Worm (Caenorhabditis elegans): Measurements from ENCODE around the gene Y69A2AR.32.

Y69A2AR.32 gene

DNA sequence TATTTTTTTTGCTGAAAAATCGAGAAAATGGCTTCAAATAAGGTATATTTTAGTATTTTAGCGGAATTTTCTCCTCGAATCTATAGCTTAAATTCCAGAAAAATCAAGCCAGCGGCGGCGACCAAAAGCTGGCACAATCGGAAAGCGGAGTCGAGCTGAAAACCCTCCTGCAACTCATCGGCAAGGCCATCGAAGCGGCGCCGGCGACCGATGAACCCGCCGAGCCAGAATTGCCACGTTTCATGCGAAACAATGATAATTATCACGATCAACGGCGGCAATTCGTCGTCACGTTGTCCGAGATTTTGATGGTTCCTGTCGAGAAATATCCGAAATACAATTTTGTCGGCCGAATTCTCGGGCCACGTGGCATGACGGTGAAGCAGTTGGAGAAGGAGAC, at the start of gene Y69A2AR.32:
Gene Y69A2AR.32, plus strand, starts transcription at position 28 of the 400 bp plus-strand sequence.
- TF ChIP-seq ceh-18 (tag; optimal IDR thresholded peaks at IDR 0.05), result no peak
- no peak for TF ChIP-seq fkh-10 (GFP tag; optimal IDR thresholded peaks at IDR 0.05)
- TF ChIP-seq mec-3 (tag; optimal IDR thresholded peaks at IDR 0.05; ENCODE audit: borderline replicate concordance), result no peak
- TF ChIP-seq ztf-16 (tag; optimal IDR thresholded peaks at IDR 0.05), result no peak
- TF ChIP-seq C38D4.7 (GFP tag; optimal IDR thresholded peaks at IDR 0.05), result no peak
- no peak for TF ChIP-seq dmd-4 (tag; optimal IDR thresholded peaks at IDR 0.05; ENCODE audit: borderline replicate concordance)
- TF ChIP-seq ahr-1 (tag; optimal IDR thresholded peaks at IDR 0.05), result no peak
- no peak for TF ChIP-seq unc-86 (tag; optimal IDR thresholded peaks at IDR 0.05)
- TF ChIP-seq ceh-22 (tag; optimal IDR thresholded peaks at IDR 0.05), result no peak
- no peak for TF ChIP-seq ttx-3 (tag; optimal IDR thresholded peaks at IDR 0.05)
- TF ChIP-seq zip-5 (tag; optimal IDR thresholded peaks at IDR 0.05), result no peak
- TF ChIP-seq gmeb-2 (tag; optimal IDR thresholded peaks at IDR 0.05), result no peak
- TF ChIP-seq sdc-2 (tag; optimal IDR thresholded peaks at IDR 0.05), result no peak
- TF ChIP-seq pat-9 (tag; optimal IDR thresholded peaks at IDR 0.05), result no peak
- TF ChIP-seq che-1 (tag; optimal IDR thresholded peaks at IDR 0.05), result no peak
- no peak for TF ChIP-seq pax-1 (tag; optimal IDR thresholded peaks at IDR 0.05)
- TF ChIP-seq ceh-30 (tag; optimal IDR thresholded peaks at IDR 0.05), result no peak
- TF ChIP-seq unc-3 (GFP tag; conservative IDR thresholded peaks at IDR 0.05), result no peak
- no peak for TF ChIP-seq unc-3 (tag; optimal IDR thresholded peaks at IDR 0.05)
- no peak for TF ChIP-seq npax-4 (tag; optimal IDR thresholded peaks at IDR 0.05)
- TF ChIP-seq C08G9.2 (tag; optimal IDR thresholded peaks at IDR 0.05), result no peak

DNA sequence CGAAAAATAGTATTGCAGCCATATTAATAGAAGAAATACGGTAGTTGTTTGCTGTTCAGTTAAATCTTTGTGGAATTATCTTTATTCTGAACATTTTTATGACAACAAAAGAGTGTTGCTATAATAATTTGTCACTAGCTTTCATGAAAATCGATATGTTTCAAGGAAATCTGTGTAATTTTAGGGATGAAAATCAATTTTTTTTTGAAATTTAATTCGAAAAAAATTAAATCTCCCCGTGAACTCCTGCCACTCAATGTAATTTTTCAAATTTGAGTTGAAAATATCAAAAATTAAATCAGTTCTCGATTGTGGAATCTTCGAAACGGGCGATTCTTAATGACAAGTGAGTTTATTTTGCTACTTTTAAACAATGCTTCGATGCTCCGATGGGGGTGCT, 48.9 kb upstream of the Y69A2AR.32 start, which contains the start of gene Y69A2AR.46:
Gene Y69A2AR.46, plus strand, starts transcription at position 301 of the 400 bp plus-strand sequence.
- TF ChIP-seq syd-9 (tag; optimal IDR thresholded peaks at IDR 0.05), result no peak
- TF ChIP-seq npax-4 (tag; optimal IDR thresholded peaks at IDR 0.05), result no peak
- no peak for TF ChIP-seq rnt-1 (tag; optimal IDR thresholded peaks at IDR 0.05)
- TF ChIP-seq sox-4 (tag; optimal IDR thresholded peaks at IDR 0.05), result no peak
- TF ChIP-seq pha-2 (tag; optimal IDR thresholded peaks at IDR 0.05), result no peak
- no peak for TF ChIP-seq odd-2 (tag; optimal IDR thresholded peaks at IDR 0.05)
- TF ChIP-seq madf-2 (tag; optimal IDR thresholded peaks at IDR 0.05), result no peak
- no peak for TF ChIP-seq ceh-34 (tag; optimal IDR thresholded peaks at IDR 0.05)
- TF ChIP-seq mec-3 (tag; optimal IDR thresholded peaks at IDR 0.05; ENCODE audit: borderline replicate concordance), result no peak
- no peak for TF ChIP-seq hlh-8 (tag; optimal IDR thresholded peaks at IDR 0.05)
- no peak for TF ChIP-seq hlh-13 (GFP tag; optimal IDR thresholded peaks at IDR 0.05)
- no peak for TF ChIP-seq ceh-22 (tag; optimal IDR thresholded peaks at IDR 0.05)
- no peak for TF ChIP-seq sox-2 (GFP tag; IDR thresholded peaks at IDR 0.05)
- TF ChIP-seq hlh-30 (tag; optimal IDR thresholded peaks at IDR 0.05; ENCODE audit: insufficient read depth), result no peak
- no peak for TF ChIP-seq unc-42 (tag; optimal IDR thresholded peaks at IDR 0.05)
- TF ChIP-seq ttx-3 (tag; optimal IDR thresholded peaks at IDR 0.05), result no peak

DNA sequence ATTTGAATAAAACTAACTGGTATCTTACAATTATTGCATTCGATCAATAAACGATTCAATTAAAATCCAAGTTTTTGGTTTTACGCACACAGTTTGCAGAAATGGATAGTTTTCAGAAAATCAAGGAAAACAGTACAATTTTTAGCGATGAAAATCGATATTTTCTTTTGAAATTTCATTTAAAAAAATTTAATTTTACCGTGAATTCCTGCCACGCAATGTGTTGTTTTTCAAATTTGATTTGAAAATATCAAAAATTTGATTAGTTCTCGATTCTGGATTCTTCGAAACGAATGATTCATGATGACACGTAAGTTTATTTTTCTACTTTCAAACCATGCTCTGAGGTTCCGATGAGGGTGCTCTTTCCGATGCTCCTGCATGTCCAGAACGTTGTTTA, 48.2 kb upstream of the Y69A2AR.32 start, which contains the start of gene Y69A2AR.50:
Gene Y69A2AR.50, plus strand, starts transcription at position 301 of the 400 bp plus-strand sequence.
- no peak for TF ChIP-seq gmeb-2 (tag; optimal IDR thresholded peaks at IDR 0.05)
- no peak for TF ChIP-seq fax-1 (tag; optimal IDR thresholded peaks at IDR 0.05)
- TF ChIP-seq unc-42 (tag; optimal IDR thresholded peaks at IDR 0.05), result no peak
- no peak for TF ChIP-seq T23F11.4 (GFP tag; optimal IDR thresholded peaks at IDR 0.05)
- no peak for TF ChIP-seq ceh-19 (GFP tag; optimal IDR thresholded peaks at IDR 0.05)
- TF ChIP-seq ama-1 (optimal IDR thresholded peaks at IDR 0.05), result no peak
- TF ChIP-seq nfya-1 (tag; optimal IDR thresholded peaks at IDR 0.05), result no peak
- no peak for TF ChIP-seq ahr-1 (tag; optimal IDR thresholded peaks at IDR 0.05)
- TF ChIP-seq ceh-34 (tag; optimal IDR thresholded peaks at IDR 0.05), result no peak
- TF ChIP-seq K02D7.2 (tag; optimal IDR thresholded peaks at IDR 0.05), result no peak
- no peak for TF ChIP-seq ceh-2 (tag; optimal IDR thresholded peaks at IDR 0.05)
- TF ChIP-seq nhr-232 (tag; optimal IDR thresholded peaks at IDR 0.05), result no peak
- no peak for TF ChIP-seq F13H6.1 (tag; optimal IDR thresholded peaks at IDR 0.05)
- no peak for TF ChIP-seq pqm-1 (tag; optimal IDR thresholded peaks at IDR 0.05)
- TF ChIP-seq ttx-3 (tag; optimal IDR thresholded peaks at IDR 0.05), result no peak
- TF ChIP-seq ceh-24 (tag; optimal IDR thresholded peaks at IDR 0.05), result no peak
- no peak for TF ChIP-seq ztf-16 (tag; optimal IDR thresholded peaks at IDR 0.05)
- TF ChIP-seq eyg-1 (tag; optimal IDR thresholded peaks at IDR 0.05), result no peak

Measured in whole organism, late embryonic.